Fruit fly (Drosophila melanogaster) whole organism, embryonic: ENCODE data around the gene DnaJ-1.
A peak's percentile ranks its signal among the peaks of the same experiment; 100 is the strongest.

Experiments used
- BtbVII ChIP-seq: fragments of 200-800 bp; sonication (Bioruptor generic); optimal IDR thresholded peaks from 3 replicates; lab custom pipeline; 2017; ENCODE audit warnings: missing biosample characterization, mild to moderate bottlenecking, missing genetic modification characterization
- Bteb2 ChIP-seq: fragments of 200-800 bp; sonication (Bioruptor generic); optimal IDR thresholded peaks from 2 replicates; lab custom pipeline; 2016; ENCODE audit warnings: missing biosample characterization, missing genetic modification characterization
- CG10462 ChIP-seq: fragments of 200-800 bp; sonication (Bioruptor generic); optimal IDR thresholded peaks from 2 replicates; lab custom pipeline; 2016; ENCODE audit warnings: missing biosample characterization, missing genetic modification characterization
- CG11085 ChIP-seq: fragments of 200-800 bp; sonication (Bioruptor generic); IDR thresholded peaks from 2 replicates; pipeline ENCODE4 v1.3.6; 2022; ENCODE audit warnings: missing biosample characterization, missing genetic modification characterization
- CG11723 ChIP-seq: fragments of 200-800 bp; sonication (Bioruptor generic); optimal IDR thresholded peaks from 2 replicates; lab custom pipeline; 2017; ENCODE audit warnings: missing biosample characterization, mild to moderate bottlenecking, missing genetic modification characterization
- CG12236 ChIP-seq: fragments of 200-800 bp; sonication (Bioruptor generic); optimal IDR thresholded peaks from 2 replicates; lab custom pipeline; 2016; ENCODE audit warnings: missing biosample characterization, missing genetic modification characterization
- CG13424 ChIP-seq: fragments of 200-800 bp; sonication (Bioruptor generic); optimal IDR thresholded peaks from 2 replicates; lab custom pipeline; 2019; ENCODE audit warnings: missing biosample characterization, mild to moderate bottlenecking, missing genetic modification characterization, moderate library complexity
- CG15011 ChIP-seq: fragments of 200-800 bp; sonication (Bioruptor generic); optimal IDR thresholded peaks from 3 replicates; lab custom pipeline; 2018; ENCODE audit warnings: missing biosample characterization, mild to moderate bottlenecking, missing genetic modification characterization
- CG15073 ChIP-seq: fragments of 200-800 bp; sonication (Bioruptor generic); optimal IDR thresholded peaks from 2 replicates; lab custom pipeline; 2016; ENCODE audit warnings: missing biosample characterization, missing genetic modification characterization
- CG15269 ChIP-seq: fragments of 200-800 bp; sonication (Bioruptor generic); optimal IDR thresholded peaks from 2 replicates; lab custom pipeline; 2018; ENCODE audit warnings: missing biosample characterization, mild to moderate bottlenecking, missing genetic modification characterization, moderate library complexity
- CG16813 ChIP-seq: fragments of 200-800 bp; sonication (Bioruptor generic); IDR thresholded peaks from 3 replicates; pipeline ENCODE4 v1.3.6; 2022; ENCODE audit warnings: missing biosample characterization, missing genetic modification characterization; ENCODE audit not compliant: partially characterized antibody
- CG17186 ChIP-seq: fragments of 200-800 bp; sonication (Bioruptor generic); optimal IDR thresholded peaks from 3 replicates; lab custom pipeline; 2017; ENCODE audit warnings: missing biosample characterization, missing genetic modification reagents, missing genetic modification characterization
- CG17802 ChIP-seq: fragments of 200-800 bp; sonication (Bioruptor generic); optimal IDR thresholded peaks from 2 replicates; lab custom pipeline; 2018; ENCODE audit warnings: missing biosample characterization, mild to moderate bottlenecking, missing genetic modification characterization, moderate library complexity
- CG18764 ChIP-seq: fragments of 200-800 bp; sonication (Bioruptor generic); optimal IDR thresholded peaks from 3 replicates; lab custom pipeline; 2016; ENCODE audit warnings: missing biosample characterization, missing genetic modification characterization
- CG2116 ChIP-seq: fragments of 200-800 bp; sonication (Bioruptor generic); optimal IDR thresholded peaks from 3 replicates; lab custom pipeline; 2018; ENCODE audit warnings: missing biosample characterization, mild to moderate bottlenecking, missing genetic modification characterization
- CG2678 ChIP-seq: fragments of 200-800 bp; sonication (Bioruptor generic); optimal IDR thresholded peaks from 3 replicates; lab custom pipeline; 2019; ENCODE audit warnings: missing biosample characterization, mild to moderate bottlenecking, missing genetic modification characterization, moderate library complexity
- CG33557 ChIP-seq: fragments of 200-800 bp; sonication (Bioruptor generic); optimal IDR thresholded peaks from 2 replicates; lab custom pipeline; 2019; ENCODE audit warnings: missing biosample characterization, mild to moderate bottlenecking, missing genetic modification characterization, moderate library complexity
- CG3407 ChIP-seq: fragments of 200-800 bp; sonication (Bioruptor generic); optimal IDR thresholded peaks from 2 replicates; lab custom pipeline; 2018; ENCODE audit warnings: missing biosample characterization, mild to moderate bottlenecking, missing genetic modification characterization
- CG3995 ChIP-seq: fragments of 200-800 bp; sonication (Bioruptor generic); optimal IDR thresholded peaks from 3 replicates; lab custom pipeline; 2016; ENCODE audit warnings: missing biosample characterization, missing genetic modification characterization
- CG4617 ChIP-seq: fragments of 200-800 bp; sonication (Bioruptor generic); optimal IDR thresholded peaks from 3 replicates; lab custom pipeline; 2016; ENCODE audit warnings: missing biosample characterization, missing genetic modification characterization, borderline replicate concordance
- CG5245 ChIP-seq: fragments of 200-800 bp; sonication (Bioruptor generic); optimal IDR thresholded peaks from 3 replicates; lab custom pipeline; 2016; ENCODE audit warnings: missing biosample characterization, missing genetic modification characterization
- CG7987 ChIP-seq: fragments of 200-800 bp; sonication (Bioruptor generic); optimal IDR thresholded peaks from 2 replicates; lab custom pipeline; 2018; ENCODE audit warnings: missing biosample characterization, mild to moderate bottlenecking, missing genetic modification characterization, moderate library complexity
- CG9609 ChIP-seq: fragments of 200-800 bp; sonication (Bioruptor generic); optimal IDR thresholded peaks from 3 replicates; lab custom pipeline; 2016; ENCODE audit warnings: missing biosample characterization, missing genetic modification characterization
- E2f1 ChIP-seq: fragments of 200-800 bp; sonication (Bioruptor generic); IDR thresholded peaks from 2 replicates; pipeline ENCODE4 v1.3.6; 2022; ENCODE audit warnings: missing biosample characterization, missing genetic modification characterization
- ERR ChIP-seq: fragments of 200-800 bp; sonication (Bioruptor generic); optimal IDR thresholded peaks from 2 replicates; lab custom pipeline; 2016; ENCODE audit warnings: missing biosample characterization, missing genetic modification characterization
- H15 ChIP-seq: fragments of 200-800 bp; sonication (Bioruptor generic); IDR thresholded peaks from 3 replicates; pipeline ENCODE4 v1.3.6; 2022; ENCODE audit warnings: missing biosample characterization, missing genetic modification characterization
- HLH54F ChIP-seq: fragments of 200-800 bp; sonication (Bioruptor generic); optimal IDR thresholded peaks from 3 replicates; lab custom pipeline; 2016; ENCODE audit warnings: missing biosample characterization, missing genetic modification characterization
- Hey ChIP-seq: fragments of 200-800 bp; sonication (Bioruptor generic); optimal IDR thresholded peaks from 3 replicates; lab custom pipeline; 2018; ENCODE audit warnings: missing biosample characterization, mild to moderate bottlenecking, missing genetic modification characterization
- Kr ChIP-seq: fragments of 200-800 bp; sonication (Bioruptor generic); optimal IDR thresholded peaks from 2 replicates; lab custom pipeline; 2017; ENCODE audit warnings: missing biosample characterization, mild to moderate bottlenecking, missing genetic modification characterization
- Lim3 ChIP-seq: fragments of 200-800 bp; sonication (Bioruptor generic); IDR thresholded peaks from 2 replicates; pipeline ENCODE4 v1.3.6; 2022; ENCODE audit warnings: missing biosample characterization, missing genetic modification characterization
- Mes4 ChIP-seq: fragments of 200-800 bp; sonication (Bioruptor generic); optimal IDR thresholded peaks from 2 replicates; lab custom pipeline; 2016; ENCODE audit warnings: missing biosample characterization, missing genetic modification characterization
- PHDP ChIP-seq: fragments of 200-800 bp; sonication (Bioruptor generic); optimal IDR thresholded peaks from 3 replicates; lab custom pipeline; 2018; ENCODE audit warnings: missing biosample characterization, mild to moderate bottlenecking, missing genetic modification characterization, moderate library complexity
- Poxn ChIP-seq: fragments of 200-800 bp; sonication (Bioruptor generic); IDR thresholded peaks from 2 replicates; pipeline ENCODE4 v1.3.6; 2022; ENCODE audit warnings: missing biosample characterization, missing genetic modification characterization
- Ravus ChIP-seq: fragments of 200-800 bp; sonication (Bioruptor generic); IDR thresholded peaks from 2 replicates; pipeline ENCODE4 v1.3.6; 2022; ENCODE audit warnings: missing biosample characterization, missing genetic modification characterization
- Rfx ChIP-seq: fragments of 200-800 bp; sonication (Bioruptor generic); IDR thresholded peaks from 2 replicates; pipeline ENCODE4 v1.3.6; 2022; ENCODE audit warnings: missing biosample characterization, missing genetic modification characterization
- Scr ChIP-seq: fragments of 200-800 bp; sonication (Bioruptor generic); IDR thresholded peaks from 2 replicates; pipeline ENCODE4 v1.3.6; 2022; ENCODE audit warnings: missing biosample characterization, missing genetic modification characterization; ENCODE audit not compliant: partially characterized antibody
- Sry-β ChIP-seq: fragments of 200-800 bp; sonication (Bioruptor generic); optimal IDR thresholded peaks from 2 replicates; lab custom pipeline; 2018; ENCODE audit warnings: missing biosample characterization, mild to moderate bottlenecking, missing genetic modification characterization, moderate library complexity
- croc ChIP-seq: fragments of 200-800 bp; sonication (Bioruptor generic); conservative IDR thresholded peaks from 3 replicates; pipeline ENCODE4 v1.3.6; 2022; ENCODE audit warnings: missing biosample characterization, missing genetic modification characterization
- dysf ChIP-seq: fragments of 200-800 bp; sonication (Bioruptor generic); IDR thresholded peaks from 3 replicates; pipeline ENCODE4 v1.3.6; 2022; ENCODE audit warnings: missing biosample characterization, missing genetic modification characterization
- ems ChIP-seq: fragments of 200-800 bp; sonication (Bioruptor generic); optimal IDR thresholded peaks from 3 replicates; lab custom pipeline; 2016; ENCODE audit warnings: missing biosample characterization, missing genetic modification characterization
- eve ChIP-seq, 2 experiments: fragments of >200 bp; optimal IDR thresholded peaks; 2 replicates each; lab custom pipeline; 2017; ENCODE audit warnings: missing biosample characterization in 2 of 2, missing genetic modification characterization in 2 of 2
- ftz-f1 ChIP-seq: fragments of 200-800 bp; sonication (Bioruptor generic); optimal IDR thresholded peaks from 2 replicates; lab custom pipeline; 2016; ENCODE audit warnings: missing biosample characterization, missing genetic modification characterization
- inv ChIP-seq: fragments of 200-800 bp; sonication (Bioruptor generic); IDR thresholded peaks from 2 replicates; pipeline ENCODE4 v1.3.6; 2022; ENCODE audit warnings: missing biosample characterization, missing genetic modification characterization; ENCODE audit not compliant: partially characterized antibody
- lbe ChIP-seq: fragments of 200-800 bp; sonication (Bioruptor generic); optimal IDR thresholded peaks from 2 replicates; lab custom pipeline; 2016; ENCODE audit warnings: missing biosample characterization, mild to moderate bottlenecking, missing genetic modification characterization
- luna ChIP-seq: fragments of 200-800 bp; sonication (Bioruptor generic); optimal IDR thresholded peaks from 2 replicates; lab custom pipeline; 2016; ENCODE audit warnings: missing biosample characterization, missing genetic modification characterization
- schlank ChIP-seq: fragments of 200-800 bp; sonication (Bioruptor generic); optimal IDR thresholded peaks from 2 replicates; lab custom pipeline; 2018; ENCODE audit warnings: missing biosample characterization, mild to moderate bottlenecking, missing genetic modification characterization
- sim ChIP-seq: fragments of 200-800 bp; sonication (Bioruptor generic); IDR thresholded peaks from 2 replicates; pipeline ENCODE4 v1.3.6; 2022; ENCODE audit warnings: missing biosample characterization, missing genetic modification characterization
- slou ChIP-seq: fragments of 200-800 bp; sonication (Bioruptor generic); optimal IDR thresholded peaks from 3 replicates; lab custom pipeline; 2016; ENCODE audit warnings: missing biosample characterization, missing genetic modification characterization
- twi ChIP-seq: fragments of 200-800 bp; optimal IDR thresholded peaks from 2 replicates; lab custom pipeline; 2019; ENCODE audit warnings: missing biosample characterization, mild to moderate bottlenecking, missing genetic modification characterization, moderate library complexity
- unpg ChIP-seq: fragments of 200-800 bp; sonication (Bioruptor generic); optimal IDR thresholded peaks from 3 replicates; lab custom pipeline; 2018; ENCODE audit warnings: missing biosample characterization, mild to moderate bottlenecking, missing genetic modification characterization, moderate library complexity

DnaJ-1 gene

DNA sequence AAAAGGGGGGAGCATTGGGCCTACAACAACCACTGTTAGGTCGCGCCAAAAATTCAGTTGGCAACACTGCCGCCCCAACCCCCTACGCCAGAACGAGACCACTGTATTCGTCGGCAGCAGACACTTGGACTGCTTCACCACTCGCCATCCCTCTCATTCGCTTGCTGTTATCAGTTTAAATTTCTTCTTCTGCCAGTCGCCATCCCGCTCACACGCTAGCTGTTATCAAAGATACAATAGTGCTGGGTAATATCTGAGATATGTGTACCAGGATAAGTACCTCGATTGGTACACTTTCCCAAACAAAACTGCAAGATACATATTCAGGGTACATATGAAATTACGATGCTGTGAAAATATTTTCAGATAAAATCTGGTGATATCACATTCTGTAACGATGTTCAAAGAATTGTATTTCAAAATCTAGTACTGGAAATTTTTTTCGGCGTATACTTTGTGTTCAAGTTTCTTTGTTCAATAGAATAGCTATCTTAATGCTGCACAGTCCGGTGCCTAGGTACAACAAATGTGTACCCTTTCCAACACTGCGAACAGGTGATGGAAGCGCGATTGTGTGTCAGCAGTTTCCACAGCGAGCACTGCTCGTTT is 18.9 kb upstream of the DnaJ-1 start (continued):
- TF ChIP-seq CG2116 (GFP tag; lab: Kevin White, UChicago) (peak; percentile 48), CG18764 (GFP tag; lab: Kevin White, UChicago) (peak; percentile 60), CG5245 (GFP tag; lab: Kevin White, UChicago) (peak; percentile 46), dysf (GFP tag; lab: Robert Waterston, UW) (peak; percentile 81), Hey (tag; lab: Kevin White, UChicago) (peak; percentile 22), CG9609 (GFP tag; lab: Kevin White, UChicago) (peak; percentile 79), CG3995 (peak; percentile 50), CG10462 (peak; percentile 79), CG3407 (GFP tag; lab: Kevin White, UChicago) (peak; percentile 78), unpg (GFP tag; lab: Kevin White, UChicago) (peak; percentile 87), E2f1 (GFP tag; lab: Robert Waterston, UW) (peak; percentile 80), H15 (GFP tag; lab: Robert Waterston, UW) (no peak), inv (GFP tag; lab: Robert Waterston, UW) (no peak), CG11085 (GFP tag; lab: Robert Waterston, UW) (no peak), PHDP (peak; percentile 91), CG17186 (GFP tag; lab: Kevin White, UChicago) (peak; percentile 61), Mes4 (peak; percentile 75), slou (peak; percentile 87), CG15269 (peak; percentile 89), Poxn (GFP tag; lab: Robert Waterston, UW) (no peak; the same call in 1 of the 2 replicates), Sry-β (GFP tag; lab: Kevin White, UChicago) (peak; percentile 81), twi (tag; lab: Kevin White, UChicago) (peak; percentile 76), eve (GFP tag; optimal IDR thresholded peaks at IDR 0.05; lab: Kevin White, UChicago) (no peak), Kr (GFP tag; lab: Kevin White, UChicago) (no peak), CG7987 (GFP tag; lab: Kevin White, UChicago) (peak; percentile 73), Rfx (GFP tag; lab: Robert Waterston, UW) (peak; percentile 69), CG17802 (tag; lab: Kevin White, UChicago) (peak; percentile 31), CG13424 (tag; lab: Kevin White, UChicago) (peak; percentile 92), lbe (GFP tag; lab: Kevin White, UChicago) (peak; percentile 84), CG12236 (peak; percentile 76), CG15073 (peak; percentile 35), ems (peak; percentile 76), CG11723 (GFP tag; lab: Kevin White, UChicago) (no peak), Scr (GFP tag; lab: Robert Waterston, UW) (no peak), CG4617 (GFP tag; lab: Kevin White, UChicago) (peak; percentile 52), CG2678 (tag; lab: Kevin White, UChicago) (peak; percentile 91), Bteb2 (GFP tag; lab: Kevin White, UChicago) (peak; percentile 86), sim (no peak), croc (GFP tag; lab: Robert Waterston, UW) (peak; percentile 48), Ravus (GFP tag; lab: Robert Waterston, UW) (peak; percentile 20; the same call in 1 of the 2 replicates), CG33557 (GFP tag; lab: Kevin White, UChicago) (peak; percentile 86), CG16813 (GFP tag; lab: Robert Waterston, UW) (no peak), ftz-f1 (peak; percentile 16), luna (peak; percentile 80), BtbVII (GFP tag; lab: Kevin White, UChicago) (peak; percentile 85), CG15011 (no peak), Lim3 (no peak), HLH54F (GFP tag; lab: Kevin White, UChicago) (peak; percentile 86), schlank (tag; lab: Kevin White, UChicago) (peak; percentile 81), ERR (GFP tag; lab: Kevin White, UChicago) (peak; percentile 88)
